Worm (Caenorhabditis elegans): ENCODE data around the gene aat-8.

The aat-8 gene

DNA sequence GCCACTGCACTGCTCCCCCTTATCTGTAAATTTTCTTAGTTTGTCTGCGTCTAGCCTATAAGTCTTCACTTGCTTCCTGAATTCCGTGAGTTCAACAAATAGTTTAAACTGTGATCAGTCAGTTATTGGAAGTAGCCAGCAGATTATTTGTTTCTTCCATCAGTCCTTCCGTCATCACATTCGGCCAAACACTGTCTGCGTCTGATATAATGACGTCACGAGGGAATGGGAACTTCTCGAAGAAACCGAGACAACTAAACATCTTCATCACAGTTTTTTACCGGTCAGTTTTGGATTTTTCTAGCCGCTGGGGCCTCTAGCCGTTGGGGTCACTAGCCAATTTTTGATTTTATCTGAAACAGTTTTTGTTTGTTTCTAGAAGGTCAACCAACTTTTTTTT lies 1.2 kb upstream of the aat-8 start:
- TF ChIP-seq F26F4.8 (GFP tag; conservative IDR thresholded peaks at IDR 0.05) (no peak), ztf-11 (tag; optimal IDR thresholded peaks at IDR 0.05) (no peak), fkh-10 (GFP tag; optimal IDR thresholded peaks at IDR 0.05) (no peak), duxl-1 (tag; optimal IDR thresholded peaks at IDR 0.05; ENCODE audit: poor library complexity) (no peak), mxl-3 (GFP tag; optimal IDR thresholded peaks at IDR 0.05) (no peak), daf-16 (GFP tag; optimal IDR thresholded peaks at IDR 0.05) (no peak), daf-16 (tag; optimal IDR thresholded peaks at IDR 0.05) (peak; percentile 36), mdl-1 (tag; optimal IDR thresholded peaks at IDR 0.05) (no peak), jun-1 (tag; optimal IDR thresholded peaks at IDR 0.05) (no peak), hlh-30 (tag; optimal IDR thresholded peaks at IDR 0.05; ENCODE audit: insufficient read depth) (peak; percentile 12), nhr-6 (tag; optimal IDR thresholded peaks at IDR 0.05) (no peak), hlh-11 (tag; optimal IDR thresholded peaks at IDR 0.05) (peak; percentile 50), rbr-2 (tag; optimal IDR thresholded peaks at IDR 0.05) (no peak), ceh-44 (GFP tag; IDR thresholded peaks at IDR 0.05) (no peak), nhr-28 (tag; optimal IDR thresholded peaks at IDR 0.05) (peak; percentile 49), lin-1 (GFP tag; IDR thresholded peaks at IDR 0.05) (no peak), F10B5.3 (tag; optimal IDR thresholded peaks at IDR 0.05) (no peak), ctbp-1 (GFP tag; IDR thresholded peaks at IDR 0.05) (no peak), dmd-9 (GFP tag; IDR thresholded peaks at IDR 0.05) (no peak), mes-2 (tag; optimal IDR thresholded peaks at IDR 0.05; ENCODE audit: poor library complexity, severe bottlenecking) (no peak), D1046.2 (GFP tag; IDR thresholded peaks at IDR 0.05) (no peak), egl-43 (GFP tag; IDR thresholded peaks at IDR 0.05) (no peak), attf-4 (tag; optimal IDR thresholded peaks at IDR 0.05) (no peak), nhr-48 (tag; optimal IDR thresholded peaks at IDR 0.05) (no peak), ZK546.5 (tag; optimal IDR thresholded peaks at IDR 0.05) (no peak), fos-1 (tag; optimal IDR thresholded peaks at IDR 0.05) (no peak), unc-39 (tag; optimal IDR thresholded peaks at IDR 0.05) (no peak), saeg-2 (GFP tag; IDR thresholded peaks at IDR 0.05) (no peak), dmd-6 (GFP tag; IDR thresholded peaks at IDR 0.05) (peak; percentile 24; the same call in 1 of the 2 replicates), ceh-28 (tag; optimal IDR thresholded peaks at IDR 0.05) (no peak), zag-1 (tag; optimal IDR thresholded peaks at IDR 0.05) (no peak), daf-19 (GFP tag; conservative IDR thresholded peaks at IDR 0.05) (no peak)

DNA sequence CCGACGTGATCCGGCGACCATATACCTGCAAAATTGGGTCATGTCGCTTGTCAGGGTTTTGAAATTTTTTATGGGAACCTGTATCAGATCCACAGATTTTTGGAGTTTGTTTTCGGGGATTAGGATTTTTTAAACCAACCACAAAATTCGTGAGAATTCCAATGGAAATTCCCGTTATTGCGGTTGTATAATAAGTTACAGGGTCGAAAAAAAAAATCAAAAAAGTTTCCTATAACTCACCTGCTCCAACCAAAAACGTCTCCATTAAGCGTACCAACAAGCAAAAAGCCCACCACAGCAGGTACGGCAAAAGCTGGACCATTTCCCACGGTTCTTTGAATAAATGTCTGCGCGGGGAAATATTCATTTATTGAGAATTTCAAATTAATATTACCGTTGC lies 1.9 kb downstream of the aat-8 start:
- TF ChIP-seq F10B5.3 (tag; optimal IDR thresholded peaks at IDR 0.05) = no peak
- peak; percentile 90 for TF ChIP-seq aha-1 (tag)
- no peak for TF ChIP-seq hlh-11 (tag; optimal IDR thresholded peaks at IDR 0.05)
- TF ChIP-seq tag-97 (GFP tag; IDR thresholded peaks at IDR 0.05) = no peak
- no peak for TF ChIP-seq nhr-48 (tag; optimal IDR thresholded peaks at IDR 0.05)
- TF ChIP-seq dmd-8 (GFP tag; IDR thresholded peaks at IDR 0.05) = no peak
- no peak for TF ChIP-seq lsy-2 (tag; optimal IDR thresholded peaks at IDR 0.05)

ce11 chrIV:3860419-3860818 lies 4.4 kb downstream of the aat-8 start:
- no peak for TF ChIP-seq Y5F2A.4 (GFP tag; optimal IDR thresholded peaks at IDR 0.05)
- no peak for TF ChIP-seq lir-3 (tag; optimal IDR thresholded peaks at IDR 0.05)
- no peak for TF ChIP-seq lin-1 (GFP tag; IDR thresholded peaks at IDR 0.05)
- no peak for TF ChIP-seq madf-9 (GFP tag; conservative IDR thresholded peaks at IDR 0.05)
- TF ChIP-seq ztf-7 (tag; optimal IDR thresholded peaks at IDR 0.05) = no peak
- no peak for TF ChIP-seq hif-1 (tag; optimal IDR thresholded peaks at IDR 0.05)
- no peak for TF ChIP-seq nhr-6 (tag; optimal IDR thresholded peaks at IDR 0.05)
- no peak for TF ChIP-seq snpc-1.2 (GFP tag; IDR thresholded peaks at IDR 0.05)
